Worm (Caenorhabditis elegans) whole organism, young adult: ENCODE results near the gene Y52E8A.1.

Experiments used
- C06A6.2 ChIP-seq: fragments of 200-800 bp; sonication (Bioruptor generic); conservative IDR thresholded peaks from 2 replicates; pipeline ENCODE4 v1.3.6; 2022; ENCODE audit warnings: missing genetic modification characterization, missing compliant biosample characterization
- F49E8.2 ChIP-seq: sonication (generic microtip); optimal IDR thresholded peaks from 3 replicates; lab custom pipeline; 2017; ENCODE audit warnings: missing genetic modification characterization, mild to moderate bottlenecking, missing compliant biosample characterization, antibody characterized with exemption, moderate library complexity; ENCODE audit not compliant: insufficient read depth
- F55B11.4 ChIP-seq: sonication (generic microtip); optimal IDR thresholded peaks from 2 replicates; lab custom pipeline; 2016; ENCODE audit warnings: missing compliant biosample characterization, missing genetic modification characterization, borderline replicate concordance; ENCODE audit not compliant: insufficient read depth
- F57A8.1 ChIP-seq: fragments of 200-800 bp; sonication (Bioruptor generic); optimal IDR thresholded peaks from 2 replicates; lab custom pipeline; 2018; ENCODE audit warnings: mild to moderate bottlenecking, missing genetic modification characterization, moderate library complexity, missing compliant biosample characterization
- ama-1 ChIP-seq, 3 experiments: fragments of 150-350 bp in 1 of 3; sonication (generic microtip) in 2 of 3; optimal IDR thresholded peaks; 2 replicates each; lab custom pipeline; 2014 to 2018; ENCODE audit warnings: missing biosample characterization in 2 of 3, missing genetic modification characterization in 2 of 3, missing genetic modification reagents in 2 of 3
- egrh-3 ChIP-seq: fragments of 200-800 bp; sonication (Bioruptor generic); IDR thresholded peaks from 2 replicates; pipeline ENCODE4 v1.3.6; 2022; ENCODE audit warnings: missing genetic modification reagents, missing genetic modification characterization, missing compliant biosample characterization
- ets-4 ChIP-seq: fragments of 200-800 bp; sonication (Bioruptor generic); optimal IDR thresholded peaks from 2 replicates; lab custom pipeline; 2018; ENCODE audit warnings: mild to moderate bottlenecking, missing genetic modification characterization, missing compliant biosample characterization
- repo-1 ChIP-seq: sonication (generic microtip); optimal IDR thresholded peaks from 2 replicates; lab custom pipeline; 2017; ENCODE audit warnings: mild to moderate bottlenecking, missing genetic modification characterization, missing compliant biosample characterization
- unc-130 ChIP-seq: sonication (generic microtip); optimal IDR thresholded peaks from 2 replicates; lab custom pipeline; 2016; ENCODE audit warnings: missing genetic modification reagents, missing genetic modification characterization, missing compliant biosample characterization
- ztf-3 ChIP-seq: fragments of 200-800 bp; sonication (Bioruptor generic); optimal IDR thresholded peaks from 2 replicates; lab custom pipeline; 2018; ENCODE audit warnings: mild to moderate bottlenecking, missing genetic modification characterization, missing compliant biosample characterization

DNA sequence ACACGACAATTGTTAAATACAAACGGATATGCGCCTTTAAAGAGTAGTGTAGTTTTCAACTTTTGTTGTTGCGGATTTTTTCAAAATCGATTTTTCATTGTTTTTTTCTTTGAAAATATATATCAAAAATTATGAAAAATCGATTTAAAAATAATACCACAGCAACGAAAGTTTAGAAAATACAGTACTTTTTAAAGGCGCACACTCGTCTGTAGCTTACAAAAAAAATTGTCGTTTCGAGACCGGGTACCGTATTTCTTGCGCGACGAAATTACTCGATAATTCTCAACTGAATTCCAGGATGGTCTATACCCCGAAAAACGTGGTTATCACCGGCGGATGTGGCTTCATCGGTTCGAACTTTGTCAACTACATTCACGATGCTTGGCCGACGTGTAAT is 27.1 kb upstream of the Y52E8A.1 start, which contains the start of gene rml-4:
- TF ChIP-seq F55B11.4 = no peak
- no peak for TF ChIP-seq F49E8.2 (tag; lab: Kevin White, UChicago)
- no peak for TF ChIP-seq ets-4 (GFP tag; lab: Kevin White, UChicago)
- TF ChIP-seq ztf-3 = no peak
- TF ChIP-seq repo-1 = no peak
- no peak for TF ChIP-seq ama-1 (optimal IDR thresholded peaks at IDR 0.05; lab: Kevin White, UChicago)
- TF ChIP-seq ama-1 (GFP tag; optimal IDR thresholded peaks at IDR 0.05; lab: Kevin White, UChicago) = no peak
- TF ChIP-seq F57A8.1 = no peak
- TF ChIP-seq egrh-3 (GFP tag; lab: Robert Waterston, UW) = no peak
- TF ChIP-seq C06A6.2 = no peak
- no peak for TF ChIP-seq unc-130
